Fruit fly (Drosophila melanogaster) whole organism, embryonic: ENCODE data around the gene AlaRS.

Experiments used
- Antp ChIP-seq: fragments of 200-800 bp; sonication (Bioruptor generic); optimal IDR thresholded peaks from 3 replicates; lab custom pipeline; 2016; ENCODE audit warnings: missing biosample characterization, missing genetic modification characterization
- CG10321 ChIP-seq: fragments of 200-800 bp; sonication (Bioruptor generic); IDR thresholded peaks from 2 replicates; pipeline ENCODE4 v1.3.6; 2022; ENCODE audit warnings: missing biosample characterization, missing genetic modification characterization
- CG11085 ChIP-seq: fragments of 200-800 bp; sonication (Bioruptor generic); IDR thresholded peaks from 2 replicates; pipeline ENCODE4 v1.3.6; 2022; ENCODE audit warnings: missing biosample characterization, missing genetic modification characterization
- CG12659 ChIP-seq: fragments of 200-800 bp; sonication (Bioruptor generic); optimal IDR thresholded peaks from 3 replicates; lab custom pipeline; 2017; ENCODE audit warnings: mild to moderate bottlenecking, missing biosample characterization, missing genetic modification reagents, missing genetic modification characterization
- CG13123 ChIP-seq: fragments of 200-800 bp; sonication (Bioruptor generic); optimal IDR thresholded peaks from 2 replicates; lab custom pipeline; 2016; ENCODE audit warnings: missing biosample characterization, missing genetic modification characterization
- CG13424 ChIP-seq: fragments of 200-800 bp; sonication (Bioruptor generic); optimal IDR thresholded peaks from 2 replicates; lab custom pipeline; 2019; ENCODE audit warnings: missing biosample characterization, mild to moderate bottlenecking, missing genetic modification characterization, moderate library complexity
- CG14860 ChIP-seq: fragments of 200-800 bp; sonication (Bioruptor generic); IDR thresholded peaks from 3 replicates; pipeline ENCODE4 v1.3.6; 2022; ENCODE audit warnings: missing biosample characterization, missing genetic modification characterization; ENCODE audit not compliant: partially characterized antibody
- CG14965 ChIP-seq: fragments of 200-800 bp; sonication (Bioruptor generic); optimal IDR thresholded peaks from 2 replicates; lab custom pipeline; 2016; ENCODE audit warnings: missing biosample characterization, missing genetic modification characterization, borderline replicate concordance
- CG1647 ChIP-seq: fragments of 200-800 bp; sonication (Bioruptor generic); optimal IDR thresholded peaks from 3 replicates; lab custom pipeline; 2016; ENCODE audit warnings: missing biosample characterization, missing genetic modification characterization
- CG17612 ChIP-seq: fragments of 200-800 bp; sonication (Bioruptor generic); IDR thresholded peaks from 2 replicates; pipeline ENCODE4 v1.3.6; 2022; ENCODE audit warnings: missing biosample characterization, missing genetic modification characterization
- CG18262 ChIP-seq: fragments of 200-800 bp; optimal IDR thresholded peaks from 3 replicates; lab custom pipeline; 2019; ENCODE audit warnings: missing biosample characterization, mild to moderate bottlenecking, missing genetic modification characterization, moderate library complexity
- CG2116 ChIP-seq: fragments of 200-800 bp; sonication (Bioruptor generic); optimal IDR thresholded peaks from 3 replicates; lab custom pipeline; 2018; ENCODE audit warnings: missing biosample characterization, mild to moderate bottlenecking, missing genetic modification characterization
- CG30431 ChIP-seq: fragments of 200-800 bp; sonication (Bioruptor generic); optimal IDR thresholded peaks from 2 replicates; lab custom pipeline; 2017; ENCODE audit warnings: missing biosample characterization, missing genetic modification characterization
- CG34376 ChIP-seq: fragments of 200-800 bp; sonication (Bioruptor generic); optimal IDR thresholded peaks from 2 replicates; lab custom pipeline; 2018; ENCODE audit warnings: missing biosample characterization, mild to moderate bottlenecking, missing genetic modification characterization
- CG3847 ChIP-seq: fragments of 200-800 bp; sonication (Bioruptor generic); IDR thresholded peaks from 2 replicates; pipeline ENCODE4 v1.3.6; 2022; ENCODE audit warnings: missing biosample characterization, missing genetic modification characterization
- CG42726 ChIP-seq: fragments of 200-800 bp; sonication (Bioruptor generic); IDR thresholded peaks from 2 replicates; pipeline ENCODE4 v1.3.6; 2022; ENCODE audit warnings: missing biosample characterization, missing genetic modification characterization; ENCODE audit not compliant: partially characterized antibody
- CG4707 ChIP-seq: fragments of 200-800 bp; sonication (Bioruptor generic); optimal IDR thresholded peaks from 2 replicates; lab custom pipeline; 2018; ENCODE audit warnings: missing biosample characterization, mild to moderate bottlenecking, missing genetic modification characterization, moderate library complexity
- CG6272 ChIP-seq: fragments of 200-800 bp; sonication (Bioruptor generic); IDR thresholded peaks from 2 replicates; pipeline ENCODE4 v1.3.6; 2022; ENCODE audit warnings: missing biosample characterization, missing genetic modification characterization
- CG7928 ChIP-seq: fragments of 200-800 bp; sonication (Bioruptor generic); optimal IDR thresholded peaks from 2 replicates; lab custom pipeline; 2017; ENCODE audit warnings: missing biosample characterization, mild to moderate bottlenecking, missing genetic modification characterization
- CG8924 ChIP-seq: fragments of 200-800 bp; optimal IDR thresholded peaks from 3 replicates; lab custom pipeline; 2019; ENCODE audit warnings: missing biosample characterization, mild to moderate bottlenecking, missing genetic modification characterization, moderate library complexity
- CG9727 ChIP-seq: fragments of 200-800 bp; sonication (Bioruptor generic); optimal IDR thresholded peaks from 3 replicates; lab custom pipeline; 2017; ENCODE audit warnings: missing biosample characterization, mild to moderate bottlenecking, missing genetic modification characterization
- Elba2 ChIP-seq: fragments of 200-800 bp; sonication (Bioruptor generic); optimal IDR thresholded peaks from 3 replicates; lab custom pipeline; 2016; ENCODE audit warnings: missing biosample characterization, missing genetic modification characterization
- HLH3B ChIP-seq: fragments of 200-800 bp; sonication (Bioruptor generic); IDR thresholded peaks from 2 replicates; pipeline ENCODE4 v1.3.6; 2022; ENCODE audit warnings: missing biosample characterization, missing genetic modification characterization
- Hey ChIP-seq: fragments of 200-800 bp; sonication (Bioruptor generic); optimal IDR thresholded peaks from 3 replicates; lab custom pipeline; 2018; ENCODE audit warnings: missing biosample characterization, mild to moderate bottlenecking, missing genetic modification characterization
- Hr51 ChIP-seq, 2 experiments: fragments of 200-800 bp; sonication (Bioruptor generic); optimal IDR thresholded peaks; 2 replicates in 1 of 2; 3 replicates in 1 of 2; lab custom pipeline; 2016 to 2018; ENCODE audit warnings: missing biosample characterization in 2 of 2, missing genetic modification characterization in 2 of 2, mild to moderate bottlenecking in 1 of 2, moderate library complexity in 1 of 2
- Rfx ChIP-seq: fragments of 200-800 bp; sonication (Bioruptor generic); IDR thresholded peaks from 2 replicates; pipeline ENCODE4 v1.3.6; 2022; ENCODE audit warnings: missing biosample characterization, missing genetic modification characterization
- TFAM ChIP-seq: fragments of 200-800 bp; sonication (Bioruptor generic); optimal IDR thresholded peaks from 2 replicates; lab custom pipeline; 2017; ENCODE audit warnings: missing biosample characterization, missing genetic modification characterization, inconsistent platforms
- Xrp1 ChIP-seq: fragments of 200-800 bp; sonication (Bioruptor generic); IDR thresholded peaks from 2 replicates; pipeline ENCODE4 v1.3.6; 2022; ENCODE audit warnings: missing biosample characterization, missing genetic modification characterization
- ab ChIP-seq: fragments of 200-800 bp; sonication (Bioruptor generic); optimal IDR thresholded peaks from 2 replicates; lab custom pipeline; 2016; ENCODE audit warnings: missing biosample characterization, missing genetic modification characterization
- abd-A ChIP-seq: fragments of 200-800 bp; sonication (Bioruptor generic); optimal IDR thresholded peaks from 3 replicates; lab custom pipeline; 2019; ENCODE audit warnings: missing biosample characterization, mild to moderate bottlenecking, missing genetic modification characterization, moderate library complexity
- amos ChIP-seq: fragments of 200-800 bp; sonication (Bioruptor generic); IDR thresholded peaks from 2 replicates; pipeline ENCODE4 v1.3.6; 2022; ENCODE audit warnings: missing biosample characterization, missing genetic modification characterization; ENCODE audit not compliant: partially characterized antibody
- cas ChIP-seq: fragments of 200-800 bp; sonication (Bioruptor generic); IDR thresholded peaks from 2 replicates; pipeline ENCODE4 v1.3.6; 2022; ENCODE audit warnings: missing biosample characterization, missing genetic modification characterization
- dan ChIP-seq: fragments of 200-800 bp; sonication (Bioruptor generic); IDR thresholded peaks from 2 replicates; pipeline ENCODE4 v1.3.6; 2022; ENCODE audit warnings: missing biosample characterization, missing genetic modification characterization
- dati ChIP-seq: fragments of 200-800 bp; sonication (Bioruptor generic); IDR thresholded peaks from 2 replicates; pipeline ENCODE4 v1.3.6; 2022; ENCODE audit warnings: missing biosample characterization, missing genetic modification characterization
- fd96Cb ChIP-seq: fragments of 200-800 bp; sonication (Bioruptor generic); optimal IDR thresholded peaks from 2 replicates; lab custom pipeline; 2018; ENCODE audit warnings: missing biosample characterization, mild to moderate bottlenecking, missing genetic modification characterization, moderate library complexity
- hb ChIP-seq: fragments of 200-800 bp; sonication (Bioruptor generic); IDR thresholded peaks from 3 replicates; pipeline ENCODE4 v1.3.6; 2022; ENCODE audit warnings: missing biosample characterization, missing genetic modification characterization; ENCODE audit not compliant: partially characterized antibody
- hkb ChIP-seq, 2 experiments: fragments of 200-800 bp in 1 of 2; fragments of >200 bp in 1 of 2; sonication (Bioruptor generic) in 1 of 2; IDR thresholded peaks in 1 of 2; optimal IDR thresholded peaks in 1 of 2; 2 replicates each; pipeline versions ENCODE4 v1.3.6 to Lab custom; 2017 to 2022; ENCODE audit warnings: missing biosample characterization in 1 of 2, missing genetic modification characterization in 1 of 2
- kay ChIP-seq: fragments of 200-800 bp; sonication (Bioruptor generic); optimal IDR thresholded peaks from 2 replicates; lab custom pipeline; 2016; ENCODE audit warnings: missing biosample characterization, missing genetic modification characterization
- lov ChIP-seq, 2 experiments: fragments of 200-800 bp in 1 of 2; fragments of >200 bp in 1 of 2; sonication (Bioruptor generic) in 1 of 2; IDR thresholded peaks in 1 of 2; optimal IDR thresholded peaks in 1 of 2; 2 replicates in 1 of 2; 3 replicates in 1 of 2; pipeline versions ENCODE4 v1.3.6 to Lab custom; 2017 to 2022; ENCODE audit warnings: missing biosample characterization in 1 of 2, missing genetic modification characterization in 1 of 2
- nmo ChIP-seq: fragments of 200-800 bp; sonication (Bioruptor generic); optimal IDR thresholded peaks from 2 replicates; lab custom pipeline; 2018; ENCODE audit warnings: missing biosample characterization, mild to moderate bottlenecking, missing genetic modification characterization, moderate library complexity
- onecut ChIP-seq: fragments of 200-800 bp; sonication (Bioruptor generic); IDR thresholded peaks from 2 replicates; pipeline ENCODE4 v1.3.6; 2022; ENCODE audit warnings: missing biosample characterization, missing genetic modification characterization
- rib ChIP-seq: fragments of 200-800 bp; sonication (Bioruptor generic); IDR thresholded peaks from 2 replicates; pipeline ENCODE4 v1.3.6; 2022; ENCODE audit warnings: missing biosample characterization, missing genetic modification characterization
- salm ChIP-seq: fragments of 200-800 bp; sonication (Bioruptor generic); optimal IDR thresholded peaks from 2 replicates; lab custom pipeline; 2018; ENCODE audit warnings: missing biosample characterization, mild to moderate bottlenecking, missing genetic modification characterization
- sim ChIP-seq: fragments of 200-800 bp; sonication (Bioruptor generic); IDR thresholded peaks from 2 replicates; pipeline ENCODE4 v1.3.6; 2022; ENCODE audit warnings: missing biosample characterization, missing genetic modification characterization
- slp2 ChIP-seq: fragments of 200-800 bp; sonication (Bioruptor generic); optimal IDR thresholded peaks from 2 replicates; lab custom pipeline; 2016; ENCODE audit warnings: missing biosample characterization, missing genetic modification characterization
- tap ChIP-seq: fragments of 200-800 bp; optimal IDR thresholded peaks from 3 replicates; lab custom pipeline; 2019; ENCODE audit warnings: missing biosample characterization, mild to moderate bottlenecking, missing genetic modification characterization, moderate library complexity
- tx ChIP-seq: fragments of 200-800 bp; sonication (Bioruptor generic); optimal IDR thresholded peaks from 2 replicates; lab custom pipeline; 2016; ENCODE audit warnings: missing biosample characterization, missing genetic modification characterization

Gene AlaRS

DNA sequence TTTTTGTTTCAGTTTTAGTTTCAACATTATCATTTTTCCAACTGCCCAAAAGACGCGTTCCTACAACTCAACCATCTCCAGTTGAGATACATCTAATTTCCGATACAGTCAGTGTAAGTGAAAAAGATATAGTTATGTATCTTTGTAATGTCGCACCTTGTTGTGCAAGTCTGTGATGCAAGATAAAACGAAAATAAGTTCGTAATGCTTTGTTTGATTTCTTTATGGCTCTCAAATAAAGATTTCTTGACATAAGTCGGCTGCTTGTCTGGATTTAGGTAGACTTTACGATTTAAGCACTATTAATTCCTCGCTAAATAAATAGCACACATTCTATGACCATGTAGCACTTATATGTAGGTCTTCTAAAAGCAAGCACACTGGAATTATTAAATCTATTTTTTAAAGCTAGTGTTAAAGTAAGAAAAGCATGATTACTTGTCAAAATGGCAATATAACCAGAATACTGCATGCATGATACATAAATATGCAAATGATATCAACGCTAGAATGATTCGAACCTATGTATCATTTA is 3.5 kb upstream of the AlaRS start (continued):
- TF ChIP-seq CG11085, result no peak
- TF ChIP-seq, all 482 proteins: peak for 8

dm6 chr2L:8384108-8384601 is 2.6 kb upstream of the AlaRS start, which contains the start of the genes Dad1 and CG13384:
Gene Dad1, minus strand, starts transcription at chr2L:8384137.
Gene CG13384, plus strand, starts transcription at chr2L:8384455.
- TF ChIP-seq CG1647 (GFP tag; lab: Kevin White, UChicago) (peak; percentile 32), lov (optimal IDR thresholded peaks at IDR 0.05; lab: Kevin White, UChicago) (no peak), lov (GFP tag; IDR thresholded peaks at IDR 0.05; lab: Robert Waterston, UW) (no peak), CG9727 (GFP tag; lab: Kevin White, UChicago) (peak; percentile 93), rib (peak; percentile 88), nmo (GFP tag; lab: Kevin White, UChicago) (peak; percentile 96), CG4707 (GFP tag; lab: Kevin White, UChicago) (peak; percentile 24), ab (GFP tag; lab: Kevin White, UChicago) (peak; percentile 20), tx (GFP tag; lab: Kevin White, UChicago) (peak; percentile 45), Xrp1 (GFP tag; lab: Robert Waterston, UW) (peak; percentile 94), CG7928 (GFP tag; lab: Kevin White, UChicago) (peak; percentile 60), Rfx (peak; percentile 95), HLH3B (GFP tag; lab: Robert Waterston, UW) (peak; percentile 88), tap (peak; percentile 90), CG8924 (tag; lab: Kevin White, UChicago) (peak; percentile 97), sim (peak; percentile 53; the same call in 1 of the 2 replicates), CG14860 (GFP tag; lab: Robert Waterston, UW) (no peak), Antp (no peak), CG3847 (peak; percentile 94), CG30431 (peak; percentile 69), CG17612 (peak; percentile 82), CG10321 (peak; percentile 79), slp2 (GFP tag; lab: Kevin White, UChicago) (no peak), cas (peak; percentile 84), CG13424 (peak; percentile 96), fd96Cb (tag; lab: Kevin White, UChicago) (peak; percentile 90), CG12659 (GFP tag; lab: Kevin White, UChicago) (peak; percentile 97), Hr51 (GFP tag; optimal IDR thresholded peaks at IDR 0.05; lab: Kevin White, UChicago) (peak; percentile 75 to 94), salm (peak; percentile 87), CG2116 (GFP tag; lab: Kevin White, UChicago) (peak; percentile 91), Elba2 (GFP tag; lab: Kevin White, UChicago) (peak; percentile 69), kay (peak; percentile 57), amos (peak; percentile 45; the same call in 1 of the 2 replicates), abd-A (tag; lab: Kevin White, UChicago) (no peak), dan (GFP tag; lab: Robert Waterston, UW) (peak; percentile 63), hkb (optimal IDR thresholded peaks at IDR 0.05; lab: Kevin White, UChicago) (no peak), hkb (GFP tag; IDR thresholded peaks at IDR 0.05; lab: Robert Waterston, UW) (peak; percentile 85), TFAM (no peak), dati (no peak), CG18262 (peak; percentile 94), CG42726 (GFP tag; lab: Robert Waterston, UW) (peak; percentile 49; the same call in 1 of the 2 replicates), hb (GFP tag; lab: Robert Waterston, UW) (no peak), Hey (no peak), CG6272 (GFP tag; lab: Robert Waterston, UW) (peak; percentile 90), CG13123 (GFP tag; lab: Kevin White, UChicago) (peak; percentile 77), CG14965 (GFP tag; lab: Kevin White, UChicago) (no peak), CG34376 (GFP tag; lab: Kevin White, UChicago) (peak; percentile 93), onecut (GFP tag; lab: Robert Waterston, UW) (peak; percentile 71)
